Fruit fly (Drosophila melanogaster) whole organism, embryonic: Measurements from ENCODE around the gene sima.

Experiments
- ATbp ChIP-seq: fragments of 200-800 bp; sonication (Bioruptor generic); optimal IDR thresholded peaks from 2 replicates; lab custom pipeline; 2017; ENCODE audit warnings: missing biosample characterization, mild to moderate bottlenecking, missing genetic modification characterization, missing genetic modification reagents
- Ada2b ChIP-seq: fragments of 200-800 bp; sonication (Bioruptor generic); IDR thresholded peaks from 2 replicates; pipeline ENCODE4 v1.3.6; 2022; ENCODE audit warnings: missing biosample characterization, missing genetic modification characterization
- BtbVII ChIP-seq: fragments of 200-800 bp; sonication (Bioruptor generic); optimal IDR thresholded peaks from 3 replicates; lab custom pipeline; 2017; ENCODE audit warnings: missing biosample characterization, mild to moderate bottlenecking, missing genetic modification characterization
- CG1024 ChIP-seq: fragments of 200-800 bp; sonication (Bioruptor generic); IDR thresholded peaks from 2 replicates; pipeline ENCODE4 v1.3.6; 2022; ENCODE audit warnings: missing biosample characterization, missing genetic modification characterization
- CG11696 ChIP-seq: fragments of 200-800 bp; sonication (Bioruptor generic); IDR thresholded peaks from 2 replicates; pipeline ENCODE4 v1.3.6; 2022; ENCODE audit warnings: missing biosample characterization, missing genetic modification characterization
- CG12104 ChIP-seq: fragments of 200-800 bp; sonication (Bioruptor generic); optimal IDR thresholded peaks from 3 replicates; lab custom pipeline; 2016; ENCODE audit warnings: missing biosample characterization, missing genetic modification characterization
- CG13287 ChIP-seq: fragments of 200-800 bp; sonication (Bioruptor generic); IDR thresholded peaks from 2 replicates; pipeline ENCODE4 v1.3.6; 2022; ENCODE audit warnings: missing biosample characterization, missing genetic modification characterization; ENCODE audit not compliant: partially characterized antibody
- CG13624 ChIP-seq: fragments of 200-800 bp; sonication (Bioruptor generic); optimal IDR thresholded peaks from 2 replicates; lab custom pipeline; 2016; ENCODE audit warnings: missing biosample characterization, missing genetic modification characterization
- CG15269 ChIP-seq: fragments of 200-800 bp; sonication (Bioruptor generic); optimal IDR thresholded peaks from 2 replicates; lab custom pipeline; 2018; ENCODE audit warnings: missing biosample characterization, mild to moderate bottlenecking, missing genetic modification characterization, moderate library complexity
- CG1603 ChIP-seq: fragments of 200-800 bp; sonication (Bioruptor generic); optimal IDR thresholded peaks from 2 replicates; lab custom pipeline; 2019; ENCODE audit warnings: missing biosample characterization, mild to moderate bottlenecking, missing genetic modification characterization, moderate library complexity
- CG18476 ChIP-seq: fragments of 200-800 bp; sonication (Bioruptor generic); optimal IDR thresholded peaks from 2 replicates; lab custom pipeline; 2016; ENCODE audit warnings: missing biosample characterization, mild to moderate bottlenecking, missing genetic modification characterization
- CG32767 ChIP-seq: fragments of 200-800 bp; sonication (Bioruptor generic); IDR thresholded peaks from 2 replicates; pipeline ENCODE4 v1.3.6; 2022; ENCODE audit warnings: missing biosample characterization, missing genetic modification characterization
- CG6654 ChIP-seq: fragments of 200-800 bp; sonication (Bioruptor generic); optimal IDR thresholded peaks from 2 replicates; lab custom pipeline; 2017; ENCODE audit warnings: missing biosample characterization, mild to moderate bottlenecking, missing genetic modification characterization
- CG6791 ChIP-seq: fragments of 200-800 bp; sonication (Bioruptor generic); IDR thresholded peaks from 3 replicates; pipeline ENCODE4 v1.3.6; 2022; ENCODE audit warnings: missing biosample characterization, missing genetic modification characterization; ENCODE audit not compliant: partially characterized antibody
- CG8388 ChIP-seq: fragments of 200-800 bp; sonication (Bioruptor generic); optimal IDR thresholded peaks from 2 replicates; lab custom pipeline; 2019; ENCODE audit warnings: missing biosample characterization, mild to moderate bottlenecking, missing genetic modification characterization, moderate library complexity
- CG8765 ChIP-seq: fragments of 200-800 bp; sonication (Bioruptor generic); IDR thresholded peaks from 2 replicates; pipeline ENCODE4 v1.3.6; 2022; ENCODE audit warnings: missing biosample characterization, missing genetic modification characterization
- CTCF ChIP-seq: fragments of 200-800 bp; sonication (Bioruptor generic); optimal IDR thresholded peaks from 2 replicates; lab custom pipeline; 2017; ENCODE audit warnings: missing biosample characterization, mild to moderate bottlenecking, missing genetic modification characterization, moderate library complexity
- D ChIP-seq, 2 experiments: fragments of 200-800 bp in 1 of 2; fragments of >200 bp in 1 of 2; sonication (Bioruptor generic) in 1 of 2; optimal IDR thresholded peaks; 2 replicates in 1 of 2; 3 replicates in 1 of 2; lab custom pipeline; 2017; ENCODE audit warnings: mild to moderate bottlenecking in 1 of 2, missing biosample characterization in 1 of 2, missing genetic modification characterization in 1 of 2, missing genetic modification reagents in 1 of 2
- ERR ChIP-seq: fragments of 200-800 bp; sonication (Bioruptor generic); optimal IDR thresholded peaks from 2 replicates; lab custom pipeline; 2016; ENCODE audit warnings: missing biosample characterization, missing genetic modification characterization
- GATAe ChIP-seq: fragments of 200-800 bp; sonication (Bioruptor generic); conservative IDR thresholded peaks from 2 replicates; pipeline ENCODE4 v1.3.6; 2022; ENCODE audit warnings: missing biosample characterization, missing genetic modification characterization
- H15 ChIP-seq: fragments of 200-800 bp; sonication (Bioruptor generic); IDR thresholded peaks from 3 replicates; pipeline ENCODE4 v1.3.6; 2022; ENCODE audit warnings: missing biosample characterization, missing genetic modification characterization
- HmgD ChIP-seq: fragments of 200-800 bp; sonication (Bioruptor generic); optimal IDR thresholded peaks from 3 replicates; lab custom pipeline; 2016; ENCODE audit warnings: missing biosample characterization, missing genetic modification characterization
- MBD-R2 ChIP-seq: fragments of 200-800 bp; sonication (Bioruptor generic); IDR thresholded peaks from 2 replicates; pipeline ENCODE4 v1.3.6; 2022; ENCODE audit warnings: missing biosample characterization, missing genetic modification characterization
- Mad ChIP-seq: fragments of 200-800 bp; sonication (Bioruptor generic); optimal IDR thresholded peaks from 2 replicates; lab custom pipeline; 2016; ENCODE audit warnings: missing biosample characterization, missing genetic modification characterization
- Med ChIP-seq: fragments of 200-800 bp; sonication (Bioruptor generic); peaks from one replicate; lab custom pipeline; 2016; ENCODE audit warnings: missing biosample characterization, missing genetic modification characterization, mild to moderate bottlenecking, inconsistent platforms, moderate library complexity
- Oaz ChIP-seq: fragments of 200-800 bp; sonication (Bioruptor generic); IDR thresholded peaks from 2 replicates; pipeline ENCODE4 v1.3.6; 2022; ENCODE audit warnings: missing biosample characterization, missing genetic modification characterization
- Pdp1 ChIP-seq, 2 experiments: fragments of 200-800 bp; sonication (Bioruptor generic); optimal IDR thresholded peaks; 3 replicates each; lab custom pipeline; 2016; ENCODE audit warnings: missing biosample characterization in 2 of 2, missing genetic modification characterization in 2 of 2, mild to moderate bottlenecking in 1 of 2, moderate library complexity in 1 of 2
- Ravus ChIP-seq: fragments of 200-800 bp; sonication (Bioruptor generic); IDR thresholded peaks from 2 replicates; pipeline ENCODE4 v1.3.6; 2022; ENCODE audit warnings: missing biosample characterization, missing genetic modification characterization
- Rfx ChIP-seq: fragments of 200-800 bp; sonication (Bioruptor generic); IDR thresholded peaks from 2 replicates; pipeline ENCODE4 v1.3.6; 2022; ENCODE audit warnings: missing biosample characterization, missing genetic modification characterization
- Rx ChIP-seq: fragments of 200-800 bp; sonication (Bioruptor generic); IDR thresholded peaks from 2 replicates; pipeline ENCODE4 v1.3.6; 2022; ENCODE audit warnings: missing biosample characterization, missing genetic modification characterization
- br ChIP-seq: fragments of >200 bp; optimal IDR thresholded peaks from 2 replicates; lab custom pipeline; 2017
- eve ChIP-seq, 2 experiments: fragments of >200 bp; optimal IDR thresholded peaks; 2 replicates each; lab custom pipeline; 2017; ENCODE audit warnings: missing biosample characterization in 2 of 2, missing genetic modification characterization in 2 of 2
- ftz-f1 ChIP-seq: fragments of 200-800 bp; sonication (Bioruptor generic); optimal IDR thresholded peaks from 2 replicates; lab custom pipeline; 2016; ENCODE audit warnings: missing biosample characterization, missing genetic modification characterization
- gsb-n ChIP-seq: fragments of 200-800 bp; sonication (Bioruptor generic); optimal IDR thresholded peaks from 3 replicates; lab custom pipeline; 2018; ENCODE audit warnings: missing biosample characterization, mild to moderate bottlenecking, missing genetic modification characterization
- inv ChIP-seq: fragments of 200-800 bp; sonication (Bioruptor generic); IDR thresholded peaks from 2 replicates; pipeline ENCODE4 v1.3.6; 2022; ENCODE audit warnings: missing biosample characterization, missing genetic modification characterization; ENCODE audit not compliant: partially characterized antibody
- klu ChIP-seq: fragments of 200-800 bp; sonication (Bioruptor generic); IDR thresholded peaks from 2 replicates; pipeline ENCODE4 v1.3.6; 2022; ENCODE audit warnings: missing biosample characterization, missing genetic modification characterization
- kni ChIP-seq: fragments of 200-800 bp; sonication (Bioruptor generic); optimal IDR thresholded peaks from 3 replicates; lab custom pipeline; 2017; ENCODE audit warnings: mild to moderate bottlenecking, missing biosample characterization, missing genetic modification reagents, missing genetic modification characterization
- lab ChIP-seq: fragments of 200-800 bp; sonication (Bioruptor generic); optimal IDR thresholded peaks from 3 replicates; lab custom pipeline; 2017; ENCODE audit warnings: missing biosample characterization, missing genetic modification characterization, mild to moderate bottlenecking, moderate library complexity, missing genetic modification reagents
- luna ChIP-seq: fragments of 200-800 bp; sonication (Bioruptor generic); optimal IDR thresholded peaks from 2 replicates; lab custom pipeline; 2016; ENCODE audit warnings: missing biosample characterization, missing genetic modification characterization
- mirr ChIP-seq: fragments of 200-800 bp; sonication (Bioruptor generic); optimal IDR thresholded peaks from 3 replicates; lab custom pipeline; 2018; ENCODE audit warnings: missing biosample characterization, mild to moderate bottlenecking, missing genetic modification characterization
- mld ChIP-seq: fragments of 200-800 bp; sonication (Bioruptor generic); IDR thresholded peaks from 3 replicates; pipeline ENCODE4 v1.3.6; 2022; ENCODE audit warnings: missing biosample characterization, missing genetic modification characterization; ENCODE audit not compliant: partially characterized antibody
- nau ChIP-seq: fragments of 200-800 bp; sonication (Bioruptor generic); optimal IDR thresholded peaks from 3 replicates; lab custom pipeline; 2017; ENCODE audit warnings: missing biosample characterization, mild to moderate bottlenecking, missing genetic modification characterization, missing genetic modification reagents
- nerfin-1 ChIP-seq: fragments of 200-800 bp; sonication (Bioruptor generic); optimal IDR thresholded peaks from 3 replicates; lab custom pipeline; 2019; ENCODE audit warnings: missing biosample characterization, mild to moderate bottlenecking, missing genetic modification characterization, moderate library complexity
- nerfin-2 ChIP-seq: fragments of 200-800 bp; sonication (Bioruptor generic); IDR thresholded peaks from 2 replicates; pipeline ENCODE4 v1.3.6; 2022; ENCODE audit warnings: missing biosample characterization, missing genetic modification characterization; ENCODE audit not compliant: partially characterized antibody
- pros ChIP-seq: fragments of 200-800 bp; sonication (Bioruptor generic); optimal IDR thresholded peaks from 3 replicates; lab custom pipeline; 2019; ENCODE audit warnings: missing biosample characterization, mild to moderate bottlenecking, missing genetic modification characterization, moderate library complexity
- pzg ChIP-seq: fragments of 200-800 bp; sonication (Bioruptor generic); optimal IDR thresholded peaks from 3 replicates; lab custom pipeline; 2018; ENCODE audit warnings: missing biosample characterization, mild to moderate bottlenecking, missing genetic modification characterization, moderate library complexity
- rib ChIP-seq: fragments of 200-800 bp; sonication (Bioruptor generic); IDR thresholded peaks from 2 replicates; pipeline ENCODE4 v1.3.6; 2022; ENCODE audit warnings: missing biosample characterization, missing genetic modification characterization
- sens ChIP-seq: fragments of 200-800 bp; sonication (Bioruptor generic); peaks from one replicate; lab custom pipeline; 2016; ENCODE audit warnings: missing biosample characterization, missing genetic modification characterization
- so ChIP-seq: fragments of 200-800 bp; sonication (Bioruptor generic); IDR thresholded peaks from 3 replicates; pipeline ENCODE4 v1.3.6; 2022; ENCODE audit warnings: missing biosample characterization, missing genetic modification characterization
- sob ChIP-seq: fragments of 200-800 bp; sonication (Bioruptor generic); IDR thresholded peaks from 2 replicates; pipeline ENCODE4 v1.3.6; 2022; ENCODE audit warnings: missing biosample characterization, missing genetic modification characterization
- twi ChIP-seq: fragments of 200-800 bp; optimal IDR thresholded peaks from 2 replicates; lab custom pipeline; 2019; ENCODE audit warnings: missing biosample characterization, mild to moderate bottlenecking, missing genetic modification characterization, moderate library complexity
- usp ChIP-seq: fragments of >200 bp; optimal IDR thresholded peaks from 2 replicates; lab custom pipeline; 2017; ENCODE audit warnings: missing biosample characterization, missing genetic modification characterization
- zfh2 ChIP-seq: fragments of 200-800 bp; sonication (Bioruptor generic); optimal IDR thresholded peaks from 2 replicates; lab custom pipeline; 2016; ENCODE audit warnings: missing biosample characterization, missing genetic modification characterization

Gene sima

dm6 chr3R:30063704-30064103 lies 5.6 kb downstream of the sima start:
- TF ChIP-seq sens (peak; percentile 68), CG15269 (tag; lab: Kevin White, UChicago) (no peak), CG12104 (GFP tag; lab: Kevin White, UChicago) (no peak), mirr (peak; percentile 39), CG6654 (GFP tag; lab: Kevin White, UChicago) (no peak), twi (tag; lab: Kevin White, UChicago) (no peak), usp (GFP tag; lab: Kevin White, UChicago) (no peak), CG6791 (GFP tag; lab: Robert Waterston, UW) (no peak), Mad (GFP tag; lab: Kevin White, UChicago) (no peak), CG13287 (no peak), ATbp (GFP tag; lab: Kevin White, UChicago) (peak; percentile 4), GATAe (GFP tag; lab: Robert Waterston, UW) (peak; percentile 51), nau (GFP tag; lab: Kevin White, UChicago) (no peak), rib (GFP tag; lab: Robert Waterston, UW) (no peak), zfh2 (GFP tag; lab: Kevin White, UChicago) (no peak), Rx (GFP tag; lab: Robert Waterston, UW) (no peak), ERR (GFP tag; lab: Kevin White, UChicago) (no peak), gsb-n (tag; lab: Kevin White, UChicago) (no peak), CG18476 (no peak), kni (no peak), Med (GFP tag; lab: Kevin White, UChicago) (peak; percentile 66), Ada2b (no peak), eve (GFP tag; optimal IDR thresholded peaks at IDR 0.05; lab: Kevin White, UChicago) (no peak), CG11696 (GFP tag; lab: Robert Waterston, UW) (no peak), nerfin-1 (tag; lab: Kevin White, UChicago) (no peak), CTCF (GFP tag; lab: Kevin White, UChicago) (no peak), pros (no peak), Ravus (no peak), CG1603 (peak; percentile 2), CG32767 (GFP tag; lab: Robert Waterston, UW) (no peak), CG1024 (GFP tag; lab: Robert Waterston, UW) (no peak), pzg (GFP tag; lab: Kevin White, UChicago) (no peak), lab (GFP tag; lab: Kevin White, UChicago) (peak; percentile 33), CG8388 (no peak), Pdp1 (GFP tag; optimal IDR thresholded peaks at IDR 0.05; lab: Kevin White, UChicago) (peak in 1 of 2 experiments; percentile 43), luna (GFP tag; lab: Kevin White, UChicago) (no peak), ftz-f1 (no peak), HmgD (no peak), inv (GFP tag; lab: Robert Waterston, UW) (no peak), mld (GFP tag; lab: Robert Waterston, UW) (no peak), H15 (GFP tag; lab: Robert Waterston, UW) (no peak), Rfx (GFP tag; lab: Robert Waterston, UW) (no peak), Oaz (GFP tag; lab: Robert Waterston, UW) (no peak), CG8765 (no peak), MBD-R2 (no peak), sob (GFP tag; lab: Robert Waterston, UW) (no peak), CG13624 (no peak), nerfin-2 (GFP tag; lab: Robert Waterston, UW) (no peak), br (no peak), BtbVII (GFP tag; lab: Kevin White, UChicago) (no peak), D (optimal IDR thresholded peaks at IDR 0.05; lab: Kevin White, UChicago) (no peak), D (GFP tag; optimal IDR thresholded peaks at IDR 0.05; lab: Kevin White, UChicago) (no peak), so (GFP tag; lab: Robert Waterston, UW) (no peak), klu (no peak)
